Worm (Caenorhabditis elegans): ENCODE measurements around the gene fcmt-1.

Gene fcmt-1

ce11 chrII:11749490-11750172 is 40.3 kb upstream of the fcmt-1 start (continued):
- TF ChIP-seq egl-27 (tag; optimal IDR thresholded peaks at IDR 0.05) (peak; percentile 49 to 64), nhr-19 (GFP tag; conservative IDR thresholded peaks at IDR 0.05) (peak; percentile 67; the same call in 1 of the 2 replicates), sox-4 (tag; optimal IDR thresholded peaks at IDR 0.05) (peak; percentile 30), unc-62 (GFP tag; optimal IDR thresholded peaks at IDR 0.05) (no peak), hlh-4 (tag; optimal IDR thresholded peaks at IDR 0.05) (no peak), unc-86 (tag; optimal IDR thresholded peaks at IDR 0.05) (peak; percentile 93), nhr-71 (tag; optimal IDR thresholded peaks at IDR 0.05) (peak; percentile 96), sptf-1 (tag; optimal IDR thresholded peaks at IDR 0.05) (no peak), lir-3 (tag; optimal IDR thresholded peaks at IDR 0.05; ENCODE audit: poor library complexity) (peak; percentile 52), efl-3 (GFP tag; optimal IDR thresholded peaks at IDR 0.05) (no peak), jun-1 (tag; optimal IDR thresholded peaks at IDR 0.05) (peak; percentile 69), nhr-76 (tag; optimal IDR thresholded peaks at IDR 0.05) (peak; percentile 29), nhr-11 (tag; optimal IDR thresholded peaks at IDR 0.05) (no peak), rnt-1 (tag; optimal IDR thresholded peaks at IDR 0.05) (peak; percentile 45), unc-98 (GFP tag; IDR thresholded peaks at IDR 0.05) (no peak), vab-15 (tag; optimal IDR thresholded peaks at IDR 0.05) (no peak), nhr-28 (tag; optimal IDR thresholded peaks at IDR 0.05) (no peak), pqm-1 (tag; optimal IDR thresholded peaks at IDR 0.05) (no peak), nhr-47 (tag; optimal IDR thresholded peaks at IDR 0.05) (peak; percentile 90), pag-3 (tag; optimal IDR thresholded peaks at IDR 0.05; ENCODE audit: borderline replicate concordance, insufficient read depth) (no peak), irx-1 (tag; optimal IDR thresholded peaks at IDR 0.05) (peak; percentile 86), hlh-17 (GFP tag; optimal IDR thresholded peaks at IDR 0.05; ENCODE audit: borderline replicate concordance) (no peak), aha-1 (tag; optimal IDR thresholded peaks at IDR 0.05) (no peak), snu-23 (GFP tag; optimal IDR thresholded peaks at IDR 0.05) (peak; percentile 90), ceh-63 (GFP tag; optimal IDR thresholded peaks at IDR 0.05) (no peak), pax-3 (tag; optimal IDR thresholded peaks at IDR 0.05) (peak; percentile 59), lsy-2 (tag; optimal IDR thresholded peaks at IDR 0.05) (peak; percentile 73 to 80), grh-1 (GFP tag; IDR thresholded peaks at IDR 0.05) (no peak), mdl-1 (tag; optimal IDR thresholded peaks at IDR 0.05) (peak in 1 of 2 experiments; percentile 54), tlp-1 (tag; optimal IDR thresholded peaks at IDR 0.05) (no peak), skn-1 (tag; optimal IDR thresholded peaks at IDR 0.05) (peak; percentile 69), nhr-12 (tag; optimal IDR thresholded peaks at IDR 0.05) (no peak), ces-1 (GFP tag; optimal IDR thresholded peaks at IDR 0.05) (no peak), blmp-1 (tag; optimal IDR thresholded peaks at IDR 0.05) (peak; percentile 38), zip-4 (GFP tag; optimal IDR thresholded peaks at IDR 0.05) (no peak), elt-3 (tag; optimal IDR thresholded peaks at IDR 0.05) (peak in 1 of 6 experiments; percentile 13), ceh-82 (tag; optimal IDR thresholded peaks at IDR 0.05) (peak; percentile 54 to 80 (median 73)), efl-1 (optimal IDR thresholded peaks at IDR 0.05) (peak; percentile 64 to 80), efl-1 (GFP tag; optimal IDR thresholded peaks at IDR 0.05 in 1 of 2) (peak; percentile 8 to 94), fkh-8 (tag; optimal IDR thresholded peaks at IDR 0.05) (peak; percentile 91), alr-1 (tag; optimal IDR thresholded peaks at IDR 0.05; ENCODE audit: borderline replicate concordance) (no peak), snpc-4 (tag; optimal IDR thresholded peaks at IDR 0.05) (peak; percentile 53), lin-14 (GFP tag; optimal IDR thresholded peaks at IDR 0.05) (peak; percentile 95), swsn-7 (tag; optimal IDR thresholded peaks at IDR 0.05) (peak; percentile 94), F16B12.6 (tag; optimal IDR thresholded peaks at IDR 0.05) (peak; percentile 25), dpl-1 (GFP tag; optimal IDR thresholded peaks at IDR 0.05) (peak; percentile 17 to 41 (median 40)), ama-1 (optimal IDR thresholded peaks at IDR 0.05) (peak; percentile 39), lin-15B (tag; optimal IDR thresholded peaks at IDR 0.05) (peak; percentile 38), ceh-8 (GFP tag; optimal IDR thresholded peaks at IDR 0.05) (peak; percentile 56), egl-13 (tag; optimal IDR thresholded peaks at IDR 0.05) (peak; percentile 78), tbx-2 (tag; optimal IDR thresholded peaks at IDR 0.05) (peak; percentile 86)

Data from whole organism, L1 larva.